Worm (Caenorhabditis elegans): ENCODE results near the gene jmjd-1.1.

- no peak for TF ChIP-seq aly-1 (tag; optimal IDR thresholded peaks at IDR 0.05)
- no peak for TF ChIP-seq ets-7 (tag; optimal IDR thresholded peaks at IDR 0.05)
- no peak for TF ChIP-seq ama-1 (optimal IDR thresholded peaks at IDR 0.05)
- TF ChIP-seq F13C5.2 (tag; optimal IDR thresholded peaks at IDR 0.05) = no peak
Observed at ce11 chrII:11794392-11794791, 12.0 kb upstream of the jmjd-1.1 start.
